Worm (Caenorhabditis elegans) whole organism, late embryonic: ENCODE measurements around the gene jun-1.

ENCODE experiments used
- C08G9.2 ChIP-seq: sonication (generic microtip); optimal IDR thresholded peaks from 2 replicates; lab custom pipeline; 2016; ENCODE audit warnings: mild to moderate bottlenecking, missing genetic modification characterization, moderate library complexity, missing compliant biosample characterization
- K09A11.1 ChIP-seq: sonication (generic microtip); optimal IDR thresholded peaks from 2 replicates; lab custom pipeline; 2017; ENCODE audit warnings: antibody characterized with exemption, mild to moderate bottlenecking, missing genetic modification characterization, missing compliant biosample characterization; ENCODE audit not compliant: insufficient read depth
- T23F11.4 ChIP-seq: fragments of 200-800 bp; sonication (Bioruptor generic); optimal IDR thresholded peaks from 2 replicates; lab custom pipeline; 2018; ENCODE audit warnings: mild to moderate bottlenecking, missing genetic modification characterization, missing compliant biosample characterization
- Y22D7AL.16 ChIP-seq: sonication (generic microtip); optimal IDR thresholded peaks from 2 replicates; lab custom pipeline; 2016; ENCODE audit warnings: missing genetic modification characterization, missing compliant biosample characterization
- ahr-1 ChIP-seq: sonication (generic microtip); optimal IDR thresholded peaks from 2 replicates; lab custom pipeline; 2016; ENCODE audit warnings: missing genetic modification characterization, missing compliant biosample characterization
- ceh-14 ChIP-seq: sonication (generic microtip); optimal IDR thresholded peaks from 2 replicates; lab custom pipeline; 2016; ENCODE audit warnings: missing genotype, missing genetic modification characterization, missing compliant biosample characterization
- ceh-18 ChIP-seq: sonication (generic microtip); optimal IDR thresholded peaks from 2 replicates; lab custom pipeline; 2016; ENCODE audit warnings: missing genetic modification characterization, missing compliant biosample characterization
- ceh-22 ChIP-seq: sonication (generic microtip); optimal IDR thresholded peaks from 2 replicates; lab custom pipeline; 2017; ENCODE audit warnings: missing biosample characterization, missing genetic modification characterization
- ceh-24 ChIP-seq: sonication (generic microtip); optimal IDR thresholded peaks from 2 replicates; lab custom pipeline; 2016; ENCODE audit warnings: mild to moderate bottlenecking, missing genetic modification characterization, missing compliant biosample characterization
- ceh-34 ChIP-seq: sonication (generic microtip); optimal IDR thresholded peaks from 2 replicates; lab custom pipeline; 2016; ENCODE audit warnings: mild to moderate bottlenecking, missing genetic modification characterization, missing compliant biosample characterization
- ceh-45 ChIP-seq: fragments of 200-800 bp; sonication (Bioruptor generic); IDR thresholded peaks from 2 replicates; pipeline ENCODE4 v1.3.6; 2022; ENCODE audit warnings: missing genetic modification reagents, missing genetic modification characterization, missing compliant biosample characterization
- ceh-48 ChIP-seq: sonication (generic microtip); optimal IDR thresholded peaks from 2 replicates; lab custom pipeline; 2016; ENCODE audit warnings: missing genetic modification characterization, inconsistent platforms, missing compliant biosample characterization
- ceh-6 ChIP-seq: fragments of 200-800 bp; sonication (Bioruptor generic); optimal IDR thresholded peaks from 2 replicates; lab custom pipeline; 2018; ENCODE audit warnings: mild to moderate bottlenecking, missing genetic modification characterization, missing compliant biosample characterization
- ceh-9 ChIP-seq: sonication (generic microtip); optimal IDR thresholded peaks from 2 replicates; lab custom pipeline; 2016; ENCODE audit warnings: mild to moderate bottlenecking, missing genetic modification characterization, inconsistent platforms, missing compliant biosample characterization
- che-1 ChIP-seq: sonication (generic microtip); optimal IDR thresholded peaks from 2 replicates; lab custom pipeline; 2016; ENCODE audit warnings: mild to moderate bottlenecking, missing genetic modification characterization, missing compliant biosample characterization
- ets-4 ChIP-seq: sonication (generic microtip); optimal IDR thresholded peaks from 2 replicates; lab custom pipeline; 2016; ENCODE audit warnings: missing genetic modification characterization, missing compliant biosample characterization
- eyg-1 ChIP-seq: sonication (generic microtip); optimal IDR thresholded peaks from 2 replicates; lab custom pipeline; 2016; ENCODE audit warnings: missing genotype, missing genetic modification characterization, missing compliant biosample characterization
- fkh-10 ChIP-seq: fragments of 150-350 bp; optimal IDR thresholded peaks from 2 replicates; lab custom pipeline; 2014; ENCODE audit warnings: missing biosample characterization, missing genetic modification reagents, missing genetic modification characterization
- hlh-13 ChIP-seq: fragments of 200-800 bp; sonication (Bioruptor generic); optimal IDR thresholded peaks from 2 replicates; lab custom pipeline; 2018; ENCODE audit warnings: mild to moderate bottlenecking, missing genetic modification characterization, missing compliant biosample characterization
- hlh-30 ChIP-seq: sonication (generic microtip); optimal IDR thresholded peaks from 2 replicates; lab custom pipeline; 2017; ENCODE audit warnings: antibody characterized with exemption, missing genetic modification characterization, missing compliant biosample characterization; ENCODE audit not compliant: insufficient read depth
- hlh-8 ChIP-seq: sonication (generic microtip); optimal IDR thresholded peaks from 2 replicates; lab custom pipeline; 2016; ENCODE audit warnings: missing genotype, missing genetic modification characterization, missing compliant biosample characterization
- lim-6 ChIP-seq: sonication (generic microtip); optimal IDR thresholded peaks from 2 replicates; lab custom pipeline; 2016; ENCODE audit warnings: missing genetic modification characterization, missing compliant biosample characterization
- madf-2 ChIP-seq: sonication (generic microtip); optimal IDR thresholded peaks from 2 replicates; lab custom pipeline; 2017; ENCODE audit warnings: missing genetic modification characterization, missing compliant biosample characterization
- mec-3 ChIP-seq: sonication (generic microtip); optimal IDR thresholded peaks from 2 replicates; lab custom pipeline; 2016; ENCODE audit warnings: borderline replicate concordance, missing genetic modification characterization, missing compliant biosample characterization
- nfya-1 ChIP-seq: sonication (generic microtip); optimal IDR thresholded peaks from 2 replicates; lab custom pipeline; 2017; ENCODE audit warnings: missing genetic modification characterization, mild to moderate bottlenecking, missing compliant biosample characterization, antibody characterized with exemption, moderate library complexity
- nhr-11 ChIP-seq: fragments of 150-350 bp; optimal IDR thresholded peaks from 2 replicates; lab custom pipeline; 2014; ENCODE audit warnings: missing biosample characterization, missing genetic modification characterization
- nhr-232 ChIP-seq: sonication (generic microtip); optimal IDR thresholded peaks from 2 replicates; lab custom pipeline; 2016; ENCODE audit warnings: missing genetic modification characterization, missing compliant biosample characterization
- npax-4 ChIP-seq: sonication (generic microtip); optimal IDR thresholded peaks from 2 replicates; lab custom pipeline; 2016; ENCODE audit warnings: missing genetic modification characterization, missing compliant biosample characterization
- odd-2 ChIP-seq: sonication (generic microtip); optimal IDR thresholded peaks from 2 replicates; lab custom pipeline; 2017; ENCODE audit warnings: antibody characterized with exemption, mild to moderate bottlenecking, missing genetic modification characterization, missing compliant biosample characterization
- pax-1 ChIP-seq: fragments of 150-350 bp; optimal IDR thresholded peaks from 2 replicates; lab custom pipeline; 2014; ENCODE audit warnings: missing biosample characterization, missing genetic modification characterization
- pha-4 ChIP-seq: fragments of 150-350 bp; optimal IDR thresholded peaks from 2 replicates; lab custom pipeline; 2018; ENCODE audit warnings: missing biosample characterization, missing genetic modification reagents, missing genetic modification characterization
- pqm-1 ChIP-seq: sonication (generic microtip); optimal IDR thresholded peaks from 2 replicates; lab custom pipeline; 2016; ENCODE audit warnings: missing genetic modification characterization, missing compliant biosample characterization
- ref-2 ChIP-seq: sonication (generic microtip); optimal IDR thresholded peaks from 2 replicates; lab custom pipeline; 2016; ENCODE audit warnings: missing genetic modification characterization, missing compliant biosample characterization
- sox-2 ChIP-seq: fragments of 200-800 bp; sonication (Bioruptor generic); IDR thresholded peaks from 2 replicates; pipeline ENCODE4 v1.3.6; 2022; ENCODE audit warnings: missing genetic modification reagents, missing genetic modification characterization, missing compliant biosample characterization
- sox-4 ChIP-seq: sonication (generic microtip); optimal IDR thresholded peaks from 2 replicates; lab custom pipeline; 2017; ENCODE audit warnings: mild to moderate bottlenecking, missing genetic modification characterization, inconsistent platforms, missing compliant biosample characterization
- syd-9 ChIP-seq: sonication (generic microtip); optimal IDR thresholded peaks from 2 replicates; lab custom pipeline; 2016; ENCODE audit warnings: mild to moderate bottlenecking, missing genetic modification characterization, moderate library complexity, missing compliant biosample characterization
- tbx-7 ChIP-seq: sonication (generic microtip); optimal IDR thresholded peaks from 2 replicates; lab custom pipeline; 2016; ENCODE audit warnings: missing genotype, missing genetic modification characterization, missing compliant biosample characterization
- unc-3 ChIP-seq, 2 experiments: fragments of 200-800 bp in 1 of 2; sonication (Bioruptor generic) in 1 of 2; sonication (generic microtip) in 1 of 2; conservative IDR thresholded peaks in 1 of 2; optimal IDR thresholded peaks in 1 of 2; 2 replicates each; pipeline versions ENCODE4 v1.3.6 to Lab custom; 2016 to 2022; ENCODE audit warnings: missing compliant biosample characterization in 2 of 2, missing genetic modification characterization in 2 of 2, missing genetic modification reagents in 1 of 2
- zip-5 ChIP-seq: sonication (generic microtip); optimal IDR thresholded peaks from 2 replicates; lab custom pipeline; 2016; ENCODE audit warnings: missing genetic modification characterization, missing compliant biosample characterization
- ztf-16 ChIP-seq: sonication (generic microtip); optimal IDR thresholded peaks from 2 replicates; lab custom pipeline; 2017; ENCODE audit warnings: missing genetic modification characterization, missing compliant biosample characterization

Gene jun-1

DNA sequence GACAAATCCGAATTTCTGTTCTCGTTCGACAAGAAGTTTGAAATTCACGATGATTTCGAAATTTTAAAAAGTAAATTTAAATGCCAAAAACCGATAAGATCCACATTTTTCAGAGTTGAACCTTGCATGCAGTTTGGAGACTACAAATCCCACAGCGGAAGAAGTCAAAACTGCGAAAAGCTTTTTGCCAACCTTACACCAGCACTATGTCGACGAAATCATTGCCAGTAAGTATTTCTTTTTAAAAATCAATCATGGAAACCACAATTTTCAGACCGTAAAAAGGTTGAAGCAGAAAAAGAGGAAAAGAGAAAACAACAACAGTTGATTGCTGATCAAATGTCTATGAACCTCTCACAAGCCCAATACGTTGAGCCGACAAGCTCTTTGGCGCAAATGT lies 57.9 kb downstream of the jun-1 start:
- TF ChIP-seq K09A11.1 (tag; lab: Kevin White, UChicago) (no peak), ceh-24 (tag; lab: Kevin White, UChicago) (no peak), ref-2 (tag; lab: Kevin White, UChicago) (no peak)
- TF ChIP-seq, all 69 proteins: peak for 0

DNA sequence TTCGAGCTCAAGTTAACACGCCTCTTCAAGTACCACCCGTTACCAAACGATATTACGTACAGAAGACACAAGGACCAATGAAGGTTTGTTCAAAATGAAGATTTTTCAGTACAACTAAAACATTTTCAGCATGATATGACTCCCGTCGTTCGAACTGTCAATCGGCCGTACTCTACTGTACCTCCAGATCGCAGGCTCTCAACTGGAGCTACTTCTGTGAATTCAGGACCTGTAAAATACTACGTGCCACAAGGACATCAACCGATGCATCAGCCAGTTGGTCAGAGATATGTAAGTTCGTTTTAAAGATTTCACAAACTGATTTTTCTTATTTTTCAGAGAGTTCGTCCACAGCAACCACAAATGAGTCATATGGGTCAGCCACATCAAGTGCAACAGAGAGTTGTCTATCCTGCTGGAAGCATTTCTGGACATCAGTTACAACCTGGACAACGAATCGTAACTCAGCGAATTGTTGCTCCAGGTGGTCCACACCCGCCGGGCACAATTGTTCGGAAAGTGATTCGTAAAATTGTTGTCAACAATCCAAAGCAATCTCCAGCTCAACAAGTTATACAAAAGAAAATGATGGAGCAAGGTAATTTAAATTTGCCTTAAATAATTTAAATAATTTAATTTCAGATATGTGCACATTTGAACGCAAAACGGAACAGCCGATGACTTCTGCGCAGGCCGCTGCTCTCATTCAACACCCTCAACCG lies 58.7 kb downstream of the jun-1 start:
- TF ChIP-seq zip-5 (no peak), hlh-8 (no peak), C08G9.2 (no peak), eyg-1 (tag; lab: Kevin White, UChicago) (no peak), unc-3 (GFP tag; conservative IDR thresholded peaks at IDR 0.05; lab: Robert Waterston, UW) (no peak), unc-3 (tag; optimal IDR thresholded peaks at IDR 0.05; lab: Kevin White, UChicago) (no peak), ceh-14 (tag; lab: Kevin White, UChicago) (no peak), odd-2 (no peak), ceh-24 (tag; lab: Kevin White, UChicago) (no peak), sox-2 (GFP tag; lab: Robert Waterston, UW) (no peak), pax-1 (tag; lab: Kevin White, UChicago) (no peak), npax-4 (tag; lab: Kevin White, UChicago) (no peak), pha-4 (tag; lab: Kevin White, UChicago) (no peak), fkh-10 (GFP tag; lab: Kevin White, UChicago) (no peak), hlh-30 (no peak)

DNA sequence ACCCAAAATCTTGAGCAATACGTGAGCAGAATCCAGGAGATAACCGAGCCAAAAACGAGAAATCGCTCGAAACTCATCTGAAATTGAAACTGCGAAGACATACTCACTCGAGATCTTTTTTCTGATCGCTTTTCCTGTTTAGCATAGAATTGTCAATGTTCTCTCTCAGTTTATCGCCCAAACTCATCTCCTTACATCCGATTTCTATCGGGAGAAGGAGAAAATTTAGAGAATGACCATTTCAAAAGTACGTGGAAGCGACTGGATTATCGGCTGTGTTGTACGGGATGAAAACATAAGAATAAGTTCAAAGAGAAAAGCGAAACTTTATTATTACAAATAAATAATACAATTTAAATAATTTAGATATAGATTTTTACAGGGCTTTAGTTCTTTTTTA lies 59.9 kb downstream of the jun-1 start, which contains the start of gene T23G7.2:
Gene T23G7.2, minus strand, starts transcription at position 101 of the 400 bp plus-strand sequence.
- TF ChIP-seq nhr-11 (tag; lab: Kevin White, UChicago) (no peak), ceh-48 (no peak), hlh-13 (no peak), ztf-16 (tag; lab: Kevin White, UChicago) (no peak), ceh-14 (tag; lab: Kevin White, UChicago) (no peak), tbx-7 (tag; lab: Kevin White, UChicago) (no peak), lim-6 (no peak), ceh-22 (no peak), nhr-232 (no peak), syd-9 (tag; lab: Kevin White, UChicago) (no peak), che-1 (tag; lab: Kevin White, UChicago) (no peak), sox-4 (tag; lab: Kevin White, UChicago) (no peak), pha-4 (tag; lab: Kevin White, UChicago) (no peak), nfya-1 (no peak), K09A11.1 (tag; lab: Kevin White, UChicago) (no peak), odd-2 (no peak), mec-3 (tag; lab: Kevin White, UChicago) (no peak), Y22D7AL.16 (tag; lab: Kevin White, UChicago) (no peak), ahr-1 (tag; lab: Kevin White, UChicago) (no peak)

DNA sequence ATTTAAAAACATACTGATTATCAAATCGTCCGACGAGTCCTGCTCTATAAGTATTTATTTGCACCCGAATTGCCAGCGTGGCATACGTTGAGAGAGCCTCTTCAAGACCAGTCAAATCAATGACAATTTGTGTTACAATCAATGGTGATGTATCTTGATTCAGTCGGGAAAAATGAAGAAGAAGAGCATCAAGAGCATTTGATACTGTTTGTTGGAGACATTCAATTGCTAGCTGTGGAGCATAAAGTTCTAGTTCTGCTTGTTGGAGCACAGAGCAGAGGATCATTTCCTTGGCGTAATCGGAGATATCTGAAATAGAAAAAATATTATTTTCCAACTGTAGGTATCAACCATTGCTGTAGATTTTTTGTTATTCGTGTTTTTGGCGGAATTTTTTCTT lies 60.5 kb downstream of the jun-1 start:
- TF ChIP-seq pqm-1 (tag; lab: Kevin White, UChicago) (no peak), ceh-9 (tag; lab: Kevin White, UChicago) (no peak), hlh-30 (no peak), ceh-34 (no peak), ceh-18 (no peak), nhr-11 (tag; lab: Kevin White, UChicago) (no peak), ceh-6 (GFP tag; lab: Kevin White, UChicago) (no peak), ceh-45 (GFP tag; lab: Robert Waterston, UW) (no peak), C08G9.2 (no peak), madf-2 (tag; lab: Kevin White, UChicago) (no peak), T23F11.4 (GFP tag; lab: Kevin White, UChicago) (no peak), sox-4 (tag; lab: Kevin White, UChicago) (no peak), npax-4 (tag; lab: Kevin White, UChicago) (no peak), nhr-232 (no peak), ets-4 (tag; lab: Kevin White, UChicago) (no peak)
